Worm (Caenorhabditis elegans): ENCODE measurements around the gene pygl-1.

Gene pygl-1

ce11 chrV:3585011-3585410, 6.2 kb downstream of the pygl-1 start:
- TF ChIP-seq ztf-4 (tag; optimal IDR thresholded peaks at IDR 0.05) (no peak), pha-4 (tag; optimal IDR thresholded peaks at IDR 0.05) (no peak), ama-1 (optimal IDR thresholded peaks at IDR 0.05) (peak; percentile 15), nhr-12 (tag; optimal IDR thresholded peaks at IDR 0.05) (no peak), nfya-1 (tag; optimal IDR thresholded peaks at IDR 0.05; ENCODE audit: insufficient read depth) (no peak), aly-2 (tag; optimal IDR thresholded peaks at IDR 0.05) (peak; percentile 49), nhr-25 (tag; optimal IDR thresholded peaks at IDR 0.05) (no peak), lin-15B (tag; optimal IDR thresholded peaks at IDR 0.05) (no peak), ceh-28 (tag; optimal IDR thresholded peaks at IDR 0.05) (no peak), ceh-9 (tag; optimal IDR thresholded peaks at IDR 0.05) (no peak), fkh-10 (GFP tag; optimal IDR thresholded peaks at IDR 0.05) (no peak), pqm-1 (tag; optimal IDR thresholded peaks at IDR 0.05) (no peak)

ce11 chrV:3586014-3586689, 7.3 kb downstream of the pygl-1 start, which contains the start of the genes rpl-11.1 and T22F3.2:
Gene rpl-11.1 (minus strand): TSS chrV:3586064.
Gene T22F3.2 (plus strand): TSS chrV:3586639.
- peak; percentile 47 for TF ChIP-seq nfya-1 (tag; optimal IDR thresholded peaks at IDR 0.05; ENCODE audit: insufficient read depth)
- no peak for TF ChIP-seq unc-39 (tag; optimal IDR thresholded peaks at IDR 0.05)
- TF ChIP-seq pha-4 (tag; optimal IDR thresholded peaks at IDR 0.05), result peak; percentile 24
- TF ChIP-seq hmg-11 (tag; optimal IDR thresholded peaks at IDR 0.05), result peak; percentile 25
- TF ChIP-seq nhr-25 (tag; optimal IDR thresholded peaks at IDR 0.05), result no peak
- no peak for TF ChIP-seq unc-62 (GFP tag; optimal IDR thresholded peaks at IDR 0.05)

ce11 chrV:3587633-3588032, 8.8 kb downstream of the pygl-1 start:
- TF ChIP-seq nhr-12 (tag; optimal IDR thresholded peaks at IDR 0.05), result no peak
- TF ChIP-seq pqm-1 (tag; optimal IDR thresholded peaks at IDR 0.05), result peak; percentile 10
- no peak for TF ChIP-seq tbx-2 (tag; optimal IDR thresholded peaks at IDR 0.05)
- TF ChIP-seq ceh-28 (tag; optimal IDR thresholded peaks at IDR 0.05), result no peak
- TF ChIP-seq nhr-77 (tag; optimal IDR thresholded peaks at IDR 0.05), result no peak
- TF ChIP-seq lin-15B (tag; optimal IDR thresholded peaks at IDR 0.05), result no peak
- TF ChIP-seq nhr-23 (tag; optimal IDR thresholded peaks at IDR 0.05), result peak; percentile 17
- no peak for TF ChIP-seq eor-1 (tag; optimal IDR thresholded peaks at IDR 0.05)
- no peak for TF ChIP-seq ZK546.5 (tag; optimal IDR thresholded peaks at IDR 0.05)
- peak; percentile 20 for TF ChIP-seq elt-2 (tag; optimal IDR thresholded peaks at IDR 0.05)
- TF ChIP-seq nhr-43 (tag; optimal IDR thresholded peaks at IDR 0.05; ENCODE audit: poor library complexity, severe bottlenecking), result peak; percentile 1
- no peak for TF ChIP-seq nhr-25 (tag; optimal IDR thresholded peaks at IDR 0.05)
- no peak for TF ChIP-seq elt-1 (tag; optimal IDR thresholded peaks at IDR 0.05)
- no peak for TF ChIP-seq mml-1 (tag; optimal IDR thresholded peaks at IDR 0.05)
- no peak for TF ChIP-seq nhr-67 (tag; optimal IDR thresholded peaks at IDR 0.05)
- peak; percentile 33 for TF ChIP-seq nfya-1 (tag; optimal IDR thresholded peaks at IDR 0.05; ENCODE audit: insufficient read depth)
- no peak for TF ChIP-seq ceh-9 (tag; optimal IDR thresholded peaks at IDR 0.05)
- TF ChIP-seq unc-62 (GFP tag; optimal IDR thresholded peaks at IDR 0.05), result no peak
- TF ChIP-seq egl-5 (tag; optimal IDR thresholded peaks at IDR 0.05), result no peak
- no peak for TF ChIP-seq elt-3 (tag; optimal IDR thresholded peaks at IDR 0.05)
- no peak for TF ChIP-seq ceh-82 (tag; optimal IDR thresholded peaks at IDR 0.05)
- TF ChIP-seq aly-2 (tag; optimal IDR thresholded peaks at IDR 0.05), result no peak
- TF ChIP-seq daf-12 (tag; optimal IDR thresholded peaks at IDR 0.05), result no peak
- TF ChIP-seq ceh-16 (tag; optimal IDR thresholded peaks at IDR 0.05), result no peak
- no peak for TF ChIP-seq egl-27 (tag; optimal IDR thresholded peaks at IDR 0.05)
- TF ChIP-seq zag-1 (tag; optimal IDR thresholded peaks at IDR 0.05), result no peak
- no peak for TF ChIP-seq unc-39 (tag; optimal IDR thresholded peaks at IDR 0.05)
- no peak for TF ChIP-seq ama-1 (optimal IDR thresholded peaks at IDR 0.05)
- no peak for TF ChIP-seq mdl-1 (tag; optimal IDR thresholded peaks at IDR 0.05)
- TF ChIP-seq ztf-4 (tag; optimal IDR thresholded peaks at IDR 0.05), result no peak
- TF ChIP-seq sea-2 (GFP tag; optimal IDR thresholded peaks at IDR 0.05), result no peak
- TF ChIP-seq nhr-237 (tag; optimal IDR thresholded peaks at IDR 0.05), result no peak
- TF ChIP-seq lin-39 (tag; optimal IDR thresholded peaks at IDR 0.05), result no peak
- TF ChIP-seq fkh-10 (GFP tag; optimal IDR thresholded peaks at IDR 0.05), result no peak
- TF ChIP-seq nhr-11 (tag; optimal IDR thresholded peaks at IDR 0.05), result no peak
- no peak for TF ChIP-seq jun-1 (tag; optimal IDR thresholded peaks at IDR 0.05)
- no peak for TF ChIP-seq fos-1 (tag; optimal IDR thresholded peaks at IDR 0.05)
- peak; percentile 11 for TF ChIP-seq hmg-11 (tag; optimal IDR thresholded peaks at IDR 0.05)
- TF ChIP-seq fkh-2 (tag; optimal IDR thresholded peaks at IDR 0.05), result no peak
- TF ChIP-seq nhr-76 (tag; optimal IDR thresholded peaks at IDR 0.05), result no peak
- no peak for TF ChIP-seq R02D3.7 (tag; optimal IDR thresholded peaks at IDR 0.05)
- TF ChIP-seq nhr-28 (tag; optimal IDR thresholded peaks at IDR 0.05), result no peak
- TF ChIP-seq skn-1 (tag; optimal IDR thresholded peaks at IDR 0.05), result no peak
- TF ChIP-seq lsy-12 (tag; optimal IDR thresholded peaks at IDR 0.05), result no peak
- peak; percentile 24 for TF ChIP-seq pha-4 (tag; optimal IDR thresholded peaks at IDR 0.05)
- no peak for TF ChIP-seq snpc-4 (tag; optimal IDR thresholded peaks at IDR 0.05)
- no peak for TF ChIP-seq ztf-11 (tag; optimal IDR thresholded peaks at IDR 0.05)
